Worm (Caenorhabditis elegans) whole organism, young adult: ENCODE data around the gene C08E8.3.

Source experiments
- B0019.2 ChIP-seq: fragments of 200-800 bp; sonication (Bioruptor generic); conservative IDR thresholded peaks from 2 replicates; pipeline ENCODE4 v1.3.6; 2022; ENCODE audit warnings: missing genetic modification reagents, missing genetic modification characterization, missing compliant biosample characterization
- B0261.1 ChIP-seq: sonication (generic microtip); optimal IDR thresholded peaks from 2 replicates; lab custom pipeline; 2016; ENCODE audit warnings: mild to moderate bottlenecking, missing genetic modification characterization, moderate library complexity, missing compliant biosample characterization
- B0336.3 ChIP-seq: fragments of 200-800 bp; sonication (Bioruptor generic); IDR thresholded peaks from 2 replicates; pipeline ENCODE4 v1.3.6; 2022; ENCODE audit warnings: missing genetic modification characterization, missing compliant biosample characterization
- F52B5.7 ChIP-seq: sonication (generic microtip); optimal IDR thresholded peaks from 2 replicates; lab custom pipeline; 2016; ENCODE audit warnings: mild to moderate bottlenecking, missing genetic modification characterization, missing compliant biosample characterization
- F57A8.1 ChIP-seq: fragments of 200-800 bp; sonication (Bioruptor generic); optimal IDR thresholded peaks from 2 replicates; lab custom pipeline; 2018; ENCODE audit warnings: mild to moderate bottlenecking, missing genetic modification characterization, moderate library complexity, missing compliant biosample characterization
- K12H6.12 ChIP-seq: fragments of 200-800 bp; sonication (Bioruptor generic); optimal IDR thresholded peaks from 2 replicates; lab custom pipeline; 2018; ENCODE audit warnings: mild to moderate bottlenecking, missing genetic modification characterization, missing compliant biosample characterization
- T07F8.4 ChIP-seq: sonication (generic microtip); optimal IDR thresholded peaks from 2 replicates; lab custom pipeline; 2016; ENCODE audit warnings: mild to moderate bottlenecking, missing genetic modification characterization, moderate library complexity, missing compliant biosample characterization
- Y53G8AR.9 ChIP-seq: fragments of 200-800 bp; sonication (Bioruptor generic); conservative IDR thresholded peaks from 2 replicates; pipeline ENCODE4 v1.3.6; 2022; ENCODE audit warnings: missing genetic modification reagents, missing genetic modification characterization, missing compliant biosample characterization
- Y56A3A.18 ChIP-seq: fragments of 200-800 bp; sonication (Bioruptor generic); IDR thresholded peaks from 2 replicates; pipeline ENCODE4 v1.3.6; 2022; ENCODE audit warnings: missing genetic modification reagents, missing genetic modification characterization, missing compliant biosample characterization
- Y95B8A.8 ChIP-seq: fragments of 200-800 bp; sonication (Bioruptor generic); IDR thresholded peaks from 2 replicates; pipeline ENCODE4 v1.3.6; 2022; ENCODE audit warnings: missing genetic modification reagents, missing genetic modification characterization, missing compliant biosample characterization
- ZK185.1 ChIP-seq: sonication (generic microtip); optimal IDR thresholded peaks from 2 replicates; lab custom pipeline; 2016; ENCODE audit warnings: mild to moderate bottlenecking, missing genetic modification characterization, missing compliant biosample characterization; ENCODE audit not compliant: poor library complexity, severe bottlenecking
- attf-5 ChIP-seq: fragments of 200-800 bp; sonication (Bioruptor generic); optimal IDR thresholded peaks from 2 replicates; lab custom pipeline; 2018; ENCODE audit warnings: mild to moderate bottlenecking, missing genetic modification characterization, missing compliant biosample characterization
- attf-6 ChIP-seq: fragments of 200-800 bp; sonication (Bioruptor generic); IDR thresholded peaks from 2 replicates; pipeline ENCODE4 v1.3.6; 2022; ENCODE audit warnings: missing genetic modification reagents, missing genetic modification characterization, missing compliant biosample characterization
- ceh-100 ChIP-seq: fragments of 200-800 bp; sonication (Bioruptor generic); IDR thresholded peaks from 2 replicates; pipeline ENCODE4 v1.3.6; 2022; ENCODE audit warnings: missing genetic modification reagents, missing genetic modification characterization, missing compliant biosample characterization
- ceh-40 ChIP-seq: fragments of 200-800 bp; sonication (Bioruptor generic); IDR thresholded peaks from 2 replicates; pipeline ENCODE4 v1.3.6; 2022; ENCODE audit warnings: missing genetic modification characterization, missing compliant biosample characterization
- ceh-58 ChIP-seq: fragments of 200-800 bp; sonication (Bioruptor generic); IDR thresholded peaks from 2 replicates; pipeline ENCODE4 v1.3.6; 2022; ENCODE audit warnings: missing genetic modification characterization, missing compliant biosample characterization
- chd-7 ChIP-seq: sonication (generic microtip); optimal IDR thresholded peaks from 2 replicates; lab custom pipeline; 2016; ENCODE audit warnings: mild to moderate bottlenecking, missing genetic modification characterization, moderate library complexity, missing compliant biosample characterization
- egl-18 ChIP-seq: fragments of 200-800 bp; sonication (Bioruptor generic); IDR thresholded peaks from 2 replicates; pipeline ENCODE4 v1.3.6; 2022; ENCODE audit warnings: missing genetic modification reagents, missing genetic modification characterization, missing compliant biosample characterization
- ets-4 ChIP-seq: fragments of 200-800 bp; sonication (Bioruptor generic); optimal IDR thresholded peaks from 2 replicates; lab custom pipeline; 2018; ENCODE audit warnings: mild to moderate bottlenecking, missing genetic modification characterization, missing compliant biosample characterization
- gei-17 ChIP-seq: fragments of 200-800 bp; sonication (Bioruptor generic); optimal IDR thresholded peaks from 2 replicates; lab custom pipeline; 2018; ENCODE audit warnings: mild to moderate bottlenecking, missing genetic modification characterization, missing compliant biosample characterization
- him-1 ChIP-seq: sonication (generic microtip); optimal IDR thresholded peaks from 2 replicates; lab custom pipeline; 2016; ENCODE audit warnings: missing genotype, missing genetic modification reagents, missing genetic modification characterization, missing compliant biosample characterization
- hmg-1.2 ChIP-seq: fragments of 200-800 bp; sonication (Bioruptor generic); IDR thresholded peaks from 2 replicates; pipeline ENCODE4 v1.3.6; 2022; ENCODE audit warnings: missing genetic modification reagents, missing genetic modification characterization, missing compliant biosample characterization
- lag-1 ChIP-seq: fragments of 200-800 bp; sonication (Bioruptor generic); IDR thresholded peaks from 2 replicates; pipeline ENCODE4 v1.3.6; 2022; ENCODE audit warnings: missing genetic modification reagents, missing genetic modification characterization, missing compliant biosample characterization
- let-526 ChIP-seq: fragments of 200-800 bp; sonication (Bioruptor generic); IDR thresholded peaks from 2 replicates; pipeline ENCODE4 v1.3.6; 2022; ENCODE audit warnings: missing genetic modification reagents, missing genetic modification characterization, missing compliant biosample characterization
- let-607 ChIP-seq, 2 experiments: fragments of 200-800 bp in 1 of 2; sonication (Bioruptor generic) in 1 of 2; sonication (generic microtip) in 1 of 2; optimal IDR thresholded peaks; 2 replicates each; lab custom pipeline; 2016 to 2018; ENCODE audit warnings: mild to moderate bottlenecking in 2 of 2, missing compliant biosample characterization in 2 of 2, missing genetic modification characterization in 2 of 2, moderate library complexity in 2 of 2, missing genotype in 1 of 2
- mel-28 ChIP-seq: sonication (generic microtip); optimal IDR thresholded peaks from 2 replicates; lab custom pipeline; 2016; ENCODE audit warnings: borderline replicate concordance, mild to moderate bottlenecking, missing genetic modification characterization, missing compliant biosample characterization
- mxl-1 ChIP-seq: sonication (generic microtip); optimal IDR thresholded peaks from 2 replicates; lab custom pipeline; 2016; ENCODE audit warnings: missing genetic modification characterization, missing compliant biosample characterization
- nfya-1 ChIP-seq: sonication (generic microtip); optimal IDR thresholded peaks from 2 replicates; lab custom pipeline; 2017; ENCODE audit warnings: antibody characterized with exemption, missing compliant biosample characterization, missing genetic modification characterization, borderline replicate concordance; ENCODE audit not compliant: insufficient read depth
- nhr-120 ChIP-seq: fragments of 200-800 bp; sonication (Bioruptor generic); IDR thresholded peaks from 2 replicates; pipeline ENCODE4 v1.3.6; 2022; ENCODE audit warnings: missing genetic modification characterization, missing compliant biosample characterization
- nhr-90 ChIP-seq: sonication (generic microtip); optimal IDR thresholded peaks from 2 replicates; lab custom pipeline; 2016; ENCODE audit warnings: missing genotype, mild to moderate bottlenecking, missing genetic modification characterization, missing compliant biosample characterization
- pbrm-1 ChIP-seq: fragments of 200-800 bp; sonication (Bioruptor generic); IDR thresholded peaks from 2 replicates; pipeline ENCODE4 v1.3.6; 2022; ENCODE audit warnings: missing genetic modification reagents, missing genetic modification characterization, missing compliant biosample characterization
- rpc-1 ChIP-seq, 2 experiments: fragments of 150-350 bp in 1 of 2; sonication (generic microtip) in 1 of 2; optimal IDR thresholded peaks; 2 replicates each; lab custom pipeline; 2014 to 2018; ENCODE audit warnings: missing biosample characterization in 1 of 2, missing genetic modification characterization in 1 of 2, missing genetic modification reagents in 1 of 2, missing genotype in 1 of 2
- snpc-3.4 ChIP-seq: sonication (generic microtip); optimal IDR thresholded peaks from 2 replicates; lab custom pipeline; 2017; ENCODE audit warnings: missing genetic modification characterization, mild to moderate bottlenecking, missing compliant biosample characterization, antibody characterized with exemption, moderate library complexity, missing genotype, missing genetic modification reagents
- somi-1 ChIP-seq: fragments of 200-800 bp; sonication (Bioruptor generic); optimal IDR thresholded peaks from 2 replicates; lab custom pipeline; 2018; ENCODE audit warnings: mild to moderate bottlenecking, missing genetic modification characterization, missing compliant biosample characterization
- tbp1 ChIP-seq: fragments of 200-800 bp; sonication (Bioruptor generic); optimal IDR thresholded peaks from 2 replicates; lab custom pipeline; 2018; ENCODE audit warnings: mild to moderate bottlenecking, missing genetic modification characterization, missing compliant biosample characterization
- zfh-2 ChIP-seq: fragments of 200-800 bp; sonication (Bioruptor generic); conservative IDR thresholded peaks from 2 replicates; pipeline ENCODE4 v1.3.6; 2022; ENCODE audit warnings: missing genetic modification reagents, missing genetic modification characterization, missing compliant biosample characterization
- ztf-18 ChIP-seq: sonication (generic microtip); optimal IDR thresholded peaks from 2 replicates; lab custom pipeline; 2016; ENCODE audit warnings: missing genotype, mild to moderate bottlenecking, missing genetic modification characterization, missing compliant biosample characterization
- ztf-26 ChIP-seq: sonication (generic microtip); optimal IDR thresholded peaks from 2 replicates; lab custom pipeline; 2017; ENCODE audit warnings: missing genetic modification characterization, missing compliant biosample characterization
- ztf-6 ChIP-seq: fragments of 200-800 bp; sonication (Bioruptor generic); IDR thresholded peaks from 2 replicates; pipeline ENCODE4 v1.3.6; 2022; ENCODE audit warnings: missing genetic modification reagents, missing genetic modification characterization, missing compliant biosample characterization

C08E8.3 gene

DNA sequence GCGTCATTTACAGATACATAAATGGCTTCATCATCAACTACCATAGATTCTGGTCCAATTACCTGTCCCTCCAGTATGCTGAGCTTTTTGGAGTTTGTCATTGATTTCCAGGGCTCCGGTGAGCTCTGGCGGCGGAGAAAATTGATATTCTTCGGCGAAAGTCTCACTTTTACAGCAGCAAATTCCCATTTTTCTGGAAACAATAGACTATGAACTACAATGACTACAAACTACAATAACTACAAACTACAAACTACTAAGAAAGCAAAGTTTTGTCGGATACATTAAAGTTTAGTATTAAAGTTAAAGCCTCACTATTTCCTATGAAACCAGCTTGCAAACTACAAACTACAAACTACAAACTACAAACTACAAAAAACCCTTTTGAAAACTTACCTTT lies 5.8 kb downstream of the C08E8.3 start, which contains the start of gene C08E8.2:
C08E8.2 (minus strand) TSS at position 101 of the 400 bp plus-strand sequence.
- TF ChIP-seq ztf-6 (no peak), F52B5.7 (tag; lab: Kevin White, UChicago) (no peak), K12H6.12 (tag; lab: Kevin White, UChicago) (no peak), somi-1 (GFP tag; lab: Kevin White, UChicago) (no peak), ets-4 (GFP tag; lab: Kevin White, UChicago) (no peak), B0261.1 (tag; lab: Kevin White, UChicago) (no peak), ceh-40 (GFP tag; lab: Robert Waterston, UW) (no peak), attf-5 (GFP tag; lab: Kevin White, UChicago) (no peak), pbrm-1 (GFP tag; lab: Robert Waterston, UW) (no peak), Y53G8AR.9 (GFP tag; lab: Robert Waterston, UW) (no peak), mel-28 (tag; lab: Kevin White, UChicago) (no peak), zfh-2 (GFP tag; lab: Robert Waterston, UW) (no peak), let-526 (GFP tag; lab: Robert Waterston, UW) (no peak), B0019.2 (no peak), nfya-1 (tag; lab: Kevin White, UChicago) (no peak), hmg-1.2 (no peak), mxl-1 (tag; lab: Kevin White, UChicago) (no peak), B0336.3 (GFP tag; lab: Robert Waterston, UW) (no peak), snpc-3.4 (tag; lab: Kevin White, UChicago) (no peak), tbp1 (GFP tag; lab: Kevin White, UChicago) (no peak)

DNA sequence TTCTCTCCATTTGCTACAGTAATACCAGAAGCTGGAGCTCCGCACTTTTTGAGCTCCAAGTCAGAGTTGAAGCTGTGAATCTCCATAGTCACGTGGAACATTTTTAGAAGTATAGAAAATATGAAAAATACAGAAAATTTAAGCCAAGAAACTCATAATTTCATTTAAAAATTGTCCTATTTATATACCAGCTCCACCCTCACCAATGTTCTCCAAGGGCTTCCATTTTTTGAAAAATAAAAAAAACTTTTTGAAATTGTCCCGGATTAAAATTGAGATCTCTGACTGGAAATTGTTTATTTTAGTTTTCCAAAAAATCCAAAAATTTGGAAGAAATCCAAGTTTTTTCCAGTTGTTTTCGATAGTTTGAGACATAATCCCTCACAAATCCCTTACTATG lies 10.0 kb downstream of the C08E8.3 start, which contains the start of gene C08E8.5:
C08E8.5 (minus strand) TSS at position 101 of the 400 bp plus-strand sequence.
- TF ChIP-seq attf-5 (GFP tag; lab: Kevin White, UChicago) (no peak), nhr-120 (GFP tag; lab: Robert Waterston, UW) (no peak), chd-7 (tag; lab: Kevin White, UChicago) (no peak), lag-1 (no peak), nhr-90 (tag; lab: Kevin White, UChicago) (no peak), ZK185.1 (tag; lab: Kevin White, UChicago) (no peak), Y95B8A.8 (GFP tag; lab: Robert Waterston, UW) (no peak), let-607 (tag; optimal IDR thresholded peaks at IDR 0.05; lab: Kevin White, UChicago) (no peak), ceh-40 (GFP tag; lab: Robert Waterston, UW) (no peak), T07F8.4 (tag; lab: Kevin White, UChicago) (no peak), rpc-1 (optimal IDR thresholded peaks at IDR 0.05; lab: Kevin White, UChicago) (no peak), rpc-1 (tag; optimal IDR thresholded peaks at IDR 0.05; lab: Kevin White, UChicago) (no peak), mxl-1 (tag; lab: Kevin White, UChicago) (no peak), gei-17 (GFP tag; lab: Kevin White, UChicago) (no peak), ztf-26 (tag; lab: Kevin White, UChicago) (no peak), F57A8.1 (GFP tag; lab: Kevin White, UChicago) (no peak), ceh-58 (no peak), ztf-18 (no peak), ceh-100 (GFP tag; lab: Robert Waterston, UW) (no peak)

DNA sequence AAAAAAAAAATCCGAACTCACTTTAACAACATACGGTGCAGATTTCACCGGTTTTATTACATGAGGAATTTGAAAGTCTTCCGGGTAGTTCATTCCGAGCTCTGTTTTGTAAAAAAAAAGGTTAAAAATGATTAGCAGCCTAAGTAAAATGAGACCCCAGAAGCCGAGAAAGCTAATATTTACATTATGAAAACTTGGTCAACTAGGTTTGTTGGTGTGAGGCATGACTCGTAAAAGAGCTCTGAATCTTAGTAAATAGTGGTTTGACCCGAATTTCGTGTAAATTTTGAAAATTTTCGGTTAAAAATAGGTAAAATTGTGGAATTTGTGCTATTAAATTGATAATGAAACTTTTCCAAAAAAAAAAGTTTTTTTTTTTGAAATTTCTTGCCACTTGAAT lies 12.5 kb downstream of the C08E8.3 start, which contains the start of gene C08E8.1:
C08E8.1 (minus strand) TSS at position 101 of the 400 bp plus-strand sequence.
- TF ChIP-seq him-1 (tag; lab: Kevin White, UChicago) (no peak), Y56A3A.18 (GFP tag; lab: Robert Waterston, UW) (no peak), attf-6 (GFP tag; lab: Robert Waterston, UW) (no peak), egl-18 (GFP tag; lab: Robert Waterston, UW) (no peak)
